Worm (Caenorhabditis elegans): ENCODE results near the gene blos-4.

- TF ChIP-seq ceh-82 (tag; optimal IDR thresholded peaks at IDR 0.05) (no peak), egl-27 (tag; optimal IDR thresholded peaks at IDR 0.05) (no peak), rnt-1 (tag; optimal IDR thresholded peaks at IDR 0.05) (no peak), unc-86 (tag; optimal IDR thresholded peaks at IDR 0.05) (no peak), aly-2 (tag; optimal IDR thresholded peaks at IDR 0.05) (no peak), unc-62 (GFP tag; optimal IDR thresholded peaks at IDR 0.05) (no peak), tlp-1 (tag; optimal IDR thresholded peaks at IDR 0.05) (no peak), nhr-11 (tag; optimal IDR thresholded peaks at IDR 0.05) (no peak), lsy-2 (tag; optimal IDR thresholded peaks at IDR 0.05) (no peak)
Measured at ce11 chrII:6263685-6264084, 18.6 kb downstream of the blos-4 start, which contains the start of gene F13H8.3.
